Worm (Caenorhabditis elegans): ENCODE results near the gene skat-1.
A peak's percentile ranks its signal among the peaks of the same experiment; 100 is the strongest.

skat-1 gene

DNA sequence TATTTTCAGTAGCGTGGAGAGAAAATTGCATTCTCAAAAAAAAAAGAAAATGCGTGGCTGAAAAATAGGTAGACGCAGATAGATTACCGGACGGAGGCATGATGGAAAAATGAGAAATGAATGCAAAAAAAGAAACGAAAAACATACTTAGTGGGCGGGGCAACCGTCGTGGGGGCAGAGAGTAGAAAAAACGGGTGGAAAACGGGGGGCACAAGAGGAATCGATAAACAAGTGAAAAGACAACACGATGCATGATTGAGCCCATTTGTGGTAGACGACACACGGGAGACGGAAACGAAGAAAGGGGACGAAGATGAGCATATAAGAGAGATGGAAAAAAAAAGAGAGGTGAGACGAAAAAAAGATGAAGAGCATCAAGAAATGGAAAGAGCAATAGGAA, 8.0 kb downstream of the skat-1 start:
- TF ChIP-seq hnd-1 (tag; optimal IDR thresholded peaks at IDR 0.05): no peak
- TF ChIP-seq scrt-1 (GFP tag; IDR thresholded peaks at IDR 0.05): 0 out of 2 replicates have a peak, but pooled peaks have one; percentile 30
- TF ChIP-seq B0310.2 (tag; optimal IDR thresholded peaks at IDR 0.05): no peak

DNA sequence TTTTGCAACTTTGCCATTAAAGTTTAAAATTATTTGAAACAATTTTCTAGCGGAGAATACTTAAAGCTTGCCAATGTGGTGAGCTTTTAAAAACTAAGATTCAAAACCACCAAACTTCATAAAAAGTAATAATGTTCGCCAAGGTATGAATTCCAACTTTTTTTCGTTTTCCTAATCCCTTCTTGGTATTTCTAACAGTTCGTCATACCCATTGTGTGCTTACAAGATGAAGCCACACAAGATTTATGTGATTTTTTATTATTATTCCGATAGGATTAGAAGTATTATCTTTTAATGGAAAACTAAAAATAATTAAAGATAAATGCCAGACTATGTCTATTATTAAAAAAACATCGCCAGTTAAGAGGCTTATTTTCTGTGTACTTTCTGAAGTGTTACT, 8.5 kb downstream of the skat-1 start:
- TF ChIP-seq pes-1 (GFP tag; IDR thresholded peaks at IDR 0.05) (no peak), F13C5.2 (tag; optimal IDR thresholded peaks at IDR 0.05) (no peak), aly-1 (tag; optimal IDR thresholded peaks at IDR 0.05) (no peak), ets-7 (tag; optimal IDR thresholded peaks at IDR 0.05) (no peak), ceh-13 (GFP tag; optimal IDR thresholded peaks at IDR 0.05) (no peak), hmg-4 (GFP tag; optimal IDR thresholded peaks at IDR 0.05) (no peak), tbx-37 (GFP tag; conservative IDR thresholded peaks at IDR 0.05) (no peak), hnd-1 (tag; optimal IDR thresholded peaks at IDR 0.05) (no peak), flt-1 (GFP tag; IDR thresholded peaks at IDR 0.05) (no peak), sea-1 (GFP tag; conservative IDR thresholded peaks at IDR 0.05) (no peak), B0310.2 (tag; optimal IDR thresholded peaks at IDR 0.05) (no peak), ceh-36 (tag; optimal IDR thresholded peaks at IDR 0.05) (no peak), tbx-11 (GFP tag; IDR thresholded peaks at IDR 0.05) (no peak)

DNA sequence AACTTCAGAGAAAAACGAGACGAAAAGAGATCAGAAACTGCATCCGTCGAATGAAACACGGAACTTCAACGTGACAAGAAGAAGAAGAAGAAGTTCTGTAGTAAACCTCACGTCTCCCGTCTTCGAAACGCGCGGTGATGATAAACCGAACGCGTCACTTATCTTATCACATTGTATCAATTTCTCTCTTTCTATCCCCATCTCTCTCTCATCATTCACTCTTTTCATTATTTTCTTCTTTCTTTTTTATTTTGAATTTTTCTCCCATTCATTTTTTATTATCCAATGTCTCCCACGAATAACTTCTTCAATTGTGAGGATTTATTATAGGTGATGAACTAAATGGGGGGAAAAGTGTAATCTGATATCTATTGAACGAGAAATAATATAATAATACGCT, 9.7 kb downstream of the skat-1 start:
- TF ChIP-seq flt-1 (GFP tag; IDR thresholded peaks at IDR 0.05) (no peak), aly-1 (tag; optimal IDR thresholded peaks at IDR 0.05) (no peak)

DNA sequence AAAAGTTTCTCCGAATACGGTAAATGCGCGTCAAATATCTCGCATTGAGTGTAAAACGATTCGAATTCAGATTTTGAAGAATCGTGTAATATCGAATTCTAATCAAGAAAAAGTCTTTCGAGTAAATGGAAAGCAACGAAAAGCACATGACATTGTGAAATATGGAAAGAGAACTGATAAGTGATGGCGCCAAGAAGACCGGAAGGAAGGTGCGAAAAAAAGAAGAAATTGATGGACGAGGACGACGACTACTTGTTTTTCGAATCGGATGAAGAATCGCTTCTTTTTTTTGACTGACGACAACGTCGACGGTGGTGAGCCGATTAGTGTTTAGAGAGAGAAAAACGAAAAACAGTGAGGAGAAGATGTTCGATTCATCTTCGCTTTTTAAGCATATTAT, 10.6 kb downstream of the skat-1 start:
- TF ChIP-seq hmbx-1 (tag; optimal IDR thresholded peaks at IDR 0.05) (no peak), aly-1 (tag; optimal IDR thresholded peaks at IDR 0.05) (no peak), B0310.2 (tag; optimal IDR thresholded peaks at IDR 0.05) (no peak), ceh-36 (tag; optimal IDR thresholded peaks at IDR 0.05) (no peak)

DNA sequence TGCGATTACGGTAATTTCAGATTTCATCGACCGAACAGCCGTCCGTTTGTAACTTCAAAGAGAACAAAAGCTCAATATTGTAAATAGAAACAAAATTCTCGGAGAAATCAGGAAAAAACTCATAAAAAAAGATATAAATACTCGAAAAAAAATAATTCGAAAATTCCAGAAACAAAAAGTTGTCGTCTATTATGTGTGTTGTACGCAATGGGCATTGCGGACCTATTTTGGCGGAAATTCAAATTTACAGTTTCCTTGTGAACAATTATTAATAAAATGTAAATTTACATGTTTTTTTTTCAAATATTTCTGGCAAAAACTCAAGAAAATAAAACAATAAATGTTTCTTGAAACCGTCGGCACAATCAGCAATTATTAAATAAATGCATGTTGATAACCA, 11.1 kb downstream of the skat-1 start:
- TF ChIP-seq B0310.2 (tag; optimal IDR thresholded peaks at IDR 0.05): no peak
- TF ChIP-seq scrt-1 (GFP tag; IDR thresholded peaks at IDR 0.05): no peak
- TF ChIP-seq hnd-1 (tag; optimal IDR thresholded peaks at IDR 0.05): no peak
- TF ChIP-seq F13C5.2 (tag; optimal IDR thresholded peaks at IDR 0.05): no peak
- TF ChIP-seq flt-1 (GFP tag; IDR thresholded peaks at IDR 0.05): no peak
- TF ChIP-seq ceh-36 (tag; optimal IDR thresholded peaks at IDR 0.05): no peak
- TF ChIP-seq tra-4 (tag; optimal IDR thresholded peaks at IDR 0.05): no peak
- no peak for TF ChIP-seq aly-1 (tag; optimal IDR thresholded peaks at IDR 0.05)

DNA sequence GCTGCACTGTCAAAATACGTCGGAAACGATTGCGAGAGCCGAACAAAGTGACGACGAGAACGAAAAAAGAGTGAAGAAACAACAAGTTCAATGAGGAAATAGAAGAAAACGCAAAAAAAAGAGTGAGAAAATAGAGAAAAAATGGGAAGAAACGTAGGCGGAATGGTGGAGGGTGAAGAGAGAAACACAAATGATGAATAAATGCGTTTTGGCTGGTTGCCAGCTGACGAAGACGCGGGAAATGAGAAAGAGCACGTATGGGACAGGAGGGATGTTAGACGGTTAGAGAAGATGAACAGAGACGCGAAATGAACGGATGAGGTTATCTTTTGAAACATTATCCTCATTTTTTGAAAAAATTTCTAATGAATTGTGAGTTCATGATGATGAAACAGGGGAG, 11.6 kb downstream of the skat-1 start:
- TF ChIP-seq flt-1 (GFP tag; IDR thresholded peaks at IDR 0.05) (no peak), F13C5.2 (tag; optimal IDR thresholded peaks at IDR 0.05) (no peak), B0310.2 (tag; optimal IDR thresholded peaks at IDR 0.05) (no peak), tbx-11 (GFP tag; IDR thresholded peaks at IDR 0.05) (no peak), sea-1 (GFP tag; conservative IDR thresholded peaks at IDR 0.05) (no peak), ceh-13 (GFP tag; optimal IDR thresholded peaks at IDR 0.05) (no peak), scrt-1 (GFP tag; IDR thresholded peaks at IDR 0.05) (no peak), ets-7 (tag; optimal IDR thresholded peaks at IDR 0.05) (no peak), hmbx-1 (tag; optimal IDR thresholded peaks at IDR 0.05) (no peak), hnd-1 (tag; optimal IDR thresholded peaks at IDR 0.05) (no peak), ama-1 (optimal IDR thresholded peaks at IDR 0.05) (no peak)

DNA sequence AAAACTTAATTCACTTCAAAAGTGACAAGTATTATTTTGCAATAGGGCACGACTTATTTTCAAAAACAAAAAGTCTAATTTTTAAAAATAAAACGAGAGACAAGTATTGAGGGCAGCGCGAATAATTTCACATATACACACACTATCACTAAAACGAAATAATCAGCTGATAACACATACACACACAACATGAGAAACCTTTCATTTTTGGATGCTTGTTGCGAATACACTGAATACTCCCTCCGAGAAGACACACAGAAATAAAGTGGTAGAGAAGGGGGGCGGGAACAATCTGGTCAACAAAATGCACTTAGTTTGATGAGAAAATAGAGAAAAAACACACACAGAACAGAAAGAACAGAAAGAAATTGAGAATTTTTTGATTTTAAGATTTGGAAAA, 12.2 kb downstream of the skat-1 start:
- no peak for TF ChIP-seq tbx-37 (GFP tag; conservative IDR thresholded peaks at IDR 0.05)
- no peak for TF ChIP-seq tbx-11 (GFP tag; IDR thresholded peaks at IDR 0.05)
- no peak for TF ChIP-seq F13C5.2 (tag; optimal IDR thresholded peaks at IDR 0.05)
- no peak for TF ChIP-seq B0310.2 (tag; optimal IDR thresholded peaks at IDR 0.05)
- TF ChIP-seq sea-1 (GFP tag; conservative IDR thresholded peaks at IDR 0.05): no peak
- TF ChIP-seq ceh-13 (GFP tag; optimal IDR thresholded peaks at IDR 0.05): no peak
- no peak for TF ChIP-seq ceh-36 (tag; optimal IDR thresholded peaks at IDR 0.05)

DNA sequence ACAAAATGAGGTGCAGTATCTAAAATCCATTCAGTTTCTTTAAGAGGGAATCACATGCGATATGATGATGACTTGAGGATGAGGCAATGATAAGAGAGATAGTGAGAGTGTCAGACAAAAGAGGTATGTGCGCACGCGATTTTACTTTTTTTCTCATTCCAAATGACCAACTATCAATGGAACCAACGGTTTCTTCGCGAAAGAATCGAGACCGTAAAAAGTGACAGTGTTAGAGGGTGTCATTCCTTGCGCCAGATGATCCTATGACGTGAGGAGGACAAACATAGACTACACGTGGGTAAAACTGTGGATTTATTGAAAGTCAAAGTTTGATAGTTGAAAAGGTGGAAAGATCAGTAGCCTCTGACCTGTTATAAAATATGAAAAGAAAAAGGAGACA, 12.8 kb downstream of the skat-1 start:
- TF ChIP-seq pes-1 (GFP tag; IDR thresholded peaks at IDR 0.05): no peak
- TF ChIP-seq hnd-1 (tag; optimal IDR thresholded peaks at IDR 0.05): no peak

DNA sequence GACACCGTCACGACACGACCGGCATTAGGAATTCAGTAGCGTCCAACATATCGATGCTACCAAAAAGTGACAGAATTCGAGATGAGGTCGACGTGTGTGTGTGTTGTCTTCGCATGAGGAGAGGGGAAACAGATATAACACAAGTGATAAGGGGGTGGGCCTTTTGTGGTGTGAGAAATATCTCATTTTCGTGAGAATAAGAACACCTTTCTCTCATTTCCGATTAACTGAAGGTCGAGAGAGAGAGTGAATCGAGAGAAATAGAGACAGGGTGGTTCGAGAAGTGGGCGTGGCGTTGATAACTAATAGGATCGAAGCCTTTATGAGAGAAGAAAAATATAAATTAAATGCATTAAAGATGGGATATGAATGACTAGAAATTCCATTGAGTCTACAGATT, 13.5 kb downstream of the skat-1 start:
- TF ChIP-seq pes-1 (GFP tag; IDR thresholded peaks at IDR 0.05): no peak
- TF ChIP-seq hmg-4 (GFP tag; optimal IDR thresholded peaks at IDR 0.05): no peak
- no peak for TF ChIP-seq aly-1 (tag; optimal IDR thresholded peaks at IDR 0.05)

DNA sequence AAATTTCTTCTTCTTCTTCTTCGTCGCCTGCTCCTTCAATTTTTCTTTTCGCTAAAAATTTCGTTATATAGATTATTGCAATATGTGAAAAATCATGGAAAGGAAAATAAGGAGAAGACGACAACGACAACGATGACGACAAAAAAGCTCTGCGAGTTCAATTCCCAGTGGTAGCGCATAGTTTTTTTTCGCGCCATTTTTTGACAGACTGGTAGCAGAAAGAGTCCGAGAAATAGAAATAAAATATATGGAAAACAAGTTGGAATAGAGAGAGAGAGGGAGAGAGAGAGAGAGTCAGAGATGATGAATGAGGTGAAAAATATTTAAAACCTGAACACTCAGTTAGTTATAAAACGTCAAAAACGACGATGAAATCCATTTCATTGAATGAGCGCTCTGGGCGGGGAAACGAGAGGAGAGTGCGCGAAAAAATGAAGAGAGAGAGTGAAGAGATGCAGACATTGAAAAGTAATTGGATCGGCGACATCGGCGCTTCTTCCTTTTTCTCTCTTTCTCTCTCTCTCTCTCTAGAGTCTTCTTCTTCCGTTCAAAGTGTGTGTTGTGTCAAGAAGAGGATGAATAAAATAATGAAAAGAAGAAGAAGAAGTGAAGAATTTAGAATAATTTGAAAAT, 14.6 kb downstream of the skat-1 start, which contains the start of gene pde-2:
TSS of gene pde-2 (minus strand) at position 51 of the 633 bp plus-strand sequence.
- TF ChIP-seq ceh-36 (tag; optimal IDR thresholded peaks at IDR 0.05) (no peak), hmg-4 (GFP tag; optimal IDR thresholded peaks at IDR 0.05) (no peak), scrt-1 (GFP tag; IDR thresholded peaks at IDR 0.05) (no peak), tra-4 (tag; optimal IDR thresholded peaks at IDR 0.05) (no peak), sea-1 (GFP tag; conservative IDR thresholded peaks at IDR 0.05) (no peak), tbx-11 (GFP tag; IDR thresholded peaks at IDR 0.05) (no peak), tbx-37 (GFP tag; conservative IDR thresholded peaks at IDR 0.05) (no peak), ceh-13 (GFP tag; optimal IDR thresholded peaks at IDR 0.05) (no peak), aly-1 (tag; optimal IDR thresholded peaks at IDR 0.05) (no peak), ama-1 (optimal IDR thresholded peaks at IDR 0.05) (no peak), flt-1 (GFP tag; IDR thresholded peaks at IDR 0.05) (no peak), F13C5.2 (tag; optimal IDR thresholded peaks at IDR 0.05) (no peak), B0310.2 (tag; optimal IDR thresholded peaks at IDR 0.05) (no peak)

Measured in whole organism, early embryonic.